Fruit fly (Drosophila melanogaster): Measurements from ENCODE around the gene CtsK1.

The CtsK1 gene

dm6 chr3L:14031171-14032126 is 37.4 kb downstream of the CtsK1 start, which contains the start of the genes CG6650 and endos (continued):
- TF ChIP-seq esg (GFP tag; conservative IDR thresholded peaks at IDR 0.05) (no peak), tll (GFP tag; optimal IDR thresholded peaks at IDR 0.05) (no peak), CG10431 (GFP tag; optimal IDR thresholded peaks at IDR 0.05) (peak; percentile 21), CG30020 (tag; optimal IDR thresholded peaks at IDR 0.05) (peak; percentile 61), CG9727 (GFP tag; optimal IDR thresholded peaks at IDR 0.05) (peak; percentile 43), TFAM (GFP tag; optimal IDR thresholded peaks at IDR 0.05) (no peak), CG15696 (tag; optimal IDR thresholded peaks at IDR 0.05) (peak; percentile 48), BtbVII (GFP tag; optimal IDR thresholded peaks at IDR 0.05) (no peak), CG34376 (GFP tag; optimal IDR thresholded peaks at IDR 0.05) (peak; percentile 82), Sry-δ (GFP tag; optimal IDR thresholded peaks at IDR 0.05) (peak; percentile 85), CG13287 (GFP tag; IDR thresholded peaks at IDR 0.05; ENCODE audit: partially characterized antibody) (peak; percentile 78), lola (GFP tag; optimal IDR thresholded peaks at IDR 0.05) (peak in 1 of 3 experiments; percentile 54), CG8388 (GFP tag; optimal IDR thresholded peaks at IDR 0.05) (peak; percentile 79), mam (GFP tag; optimal IDR thresholded peaks at IDR 0.05) (peak; percentile 19), dm (GFP tag; optimal IDR thresholded peaks at IDR 0.05) (no peak), fd3F (GFP tag; optimal IDR thresholded peaks at IDR 0.05) (no peak), CG11456 (GFP tag; IDR thresholded peaks at IDR 0.05) (peak; percentile 39; the same call in 1 of the 3 replicates), vnd (GFP tag; IDR thresholded peaks at IDR 0.05; ENCODE audit: partially characterized antibody) (peak; percentile 73), CG3838 (GFP tag; optimal IDR thresholded peaks at IDR 0.05) (no peak), zen (tag; optimal IDR thresholded peaks at IDR 0.05) (peak; percentile 33), Max (GFP tag; optimal IDR thresholded peaks at IDR 0.05) (peak; percentile 16), CG2129 (GFP tag; IDR thresholded peaks at IDR 0.05; ENCODE audit: partially characterized antibody) (peak; percentile 42), CG13424 (tag; optimal IDR thresholded peaks at IDR 0.05) (peak; percentile 40), Bgb (GFP tag; IDR thresholded peaks at IDR 0.05; ENCODE audit: partially characterized antibody) (peak; percentile 76), CG14667 (GFP tag; IDR thresholded peaks at IDR 0.05) (no peak), CG3163 (GFP tag; optimal IDR thresholded peaks at IDR 0.05) (no peak), CG2875 (GFP tag; optimal IDR thresholded peaks at IDR 0.05) (no peak), Six4 (GFP tag; optimal IDR thresholded peaks at IDR 0.05) (no peak), CG4820 (GFP tag; optimal IDR thresholded peaks at IDR 0.05) (peak; percentile 2), CG17568 (GFP tag; optimal IDR thresholded peaks at IDR 0.05) (no peak), CG7963 (GFP tag; IDR thresholded peaks at IDR 0.05; ENCODE audit: partially characterized antibody) (peak; percentile 77), D19A (tag; optimal IDR thresholded peaks at IDR 0.05) (peak; percentile 27), CG12104 (GFP tag; optimal IDR thresholded peaks at IDR 0.05) (peak; percentile 32), CG7839 (tag; optimal IDR thresholded peaks at IDR 0.05) (peak; percentile 40), gsb-n (tag; optimal IDR thresholded peaks at IDR 0.05) (peak; percentile 22), CG1233 (GFP tag; optimal IDR thresholded peaks at IDR 0.05) (peak; percentile 16), Hey (tag; optimal IDR thresholded peaks at IDR 0.05) (peak; percentile 38), CG13775 (GFP tag; optimal IDR thresholded peaks at IDR 0.05) (peak; percentile 36), CG9932 (GFP tag; IDR thresholded peaks at IDR 0.05) (peak; percentile 58), prd (optimal IDR thresholded peaks at IDR 0.05) (no peak), prd (GFP tag; IDR thresholded peaks at IDR 0.05) (peak; percentile 44; the same call in 1 of the 3 replicates), CG15601 (tag; optimal IDR thresholded peaks at IDR 0.05) (peak; percentile 51), gfzf (GFP tag; optimal IDR thresholded peaks at IDR 0.05) (peak; percentile 56), nmo (GFP tag; optimal IDR thresholded peaks at IDR 0.05) (peak; percentile 58), CG31441 (GFP tag; IDR thresholded peaks at IDR 0.05) (peak; percentile 55; the same call in 1 of the 2 replicates), Hr78 (GFP tag; optimal IDR thresholded peaks at IDR 0.05) (no peak)

Measured in whole organism, embryonic.